Worm (Caenorhabditis elegans): ENCODE data around the gene C06E1.11.
A peak's percentile ranks its signal among the peaks of the same experiment; 100 is the strongest.

ce11 chrIII:8656957-8657356 lies 40.5 kb upstream of the C06E1.11 start:
- TF ChIP-seq blmp-1 (tag; optimal IDR thresholded peaks at IDR 0.05; ENCODE audit: insufficient read depth) (no peak), sma-9 (GFP tag; optimal IDR thresholded peaks at IDR 0.05) (peak; percentile 90), sma-9 (tag; optimal IDR thresholded peaks at IDR 0.05) (no peak), zag-1 (tag; optimal IDR thresholded peaks at IDR 0.05) (no peak), R02D3.7 (tag; optimal IDR thresholded peaks at IDR 0.05) (no peak), nhr-11 (tag; optimal IDR thresholded peaks at IDR 0.05) (no peak), nhr-23 (tag; optimal IDR thresholded peaks at IDR 0.05) (no peak), elt-3 (tag; optimal IDR thresholded peaks at IDR 0.05) (no peak), mdl-1 (tag; optimal IDR thresholded peaks at IDR 0.05) (no peak)

All from whole organism, L2 larva.